Worm (Caenorhabditis elegans): ENCODE measurements around the gene M106.2.

DNA sequence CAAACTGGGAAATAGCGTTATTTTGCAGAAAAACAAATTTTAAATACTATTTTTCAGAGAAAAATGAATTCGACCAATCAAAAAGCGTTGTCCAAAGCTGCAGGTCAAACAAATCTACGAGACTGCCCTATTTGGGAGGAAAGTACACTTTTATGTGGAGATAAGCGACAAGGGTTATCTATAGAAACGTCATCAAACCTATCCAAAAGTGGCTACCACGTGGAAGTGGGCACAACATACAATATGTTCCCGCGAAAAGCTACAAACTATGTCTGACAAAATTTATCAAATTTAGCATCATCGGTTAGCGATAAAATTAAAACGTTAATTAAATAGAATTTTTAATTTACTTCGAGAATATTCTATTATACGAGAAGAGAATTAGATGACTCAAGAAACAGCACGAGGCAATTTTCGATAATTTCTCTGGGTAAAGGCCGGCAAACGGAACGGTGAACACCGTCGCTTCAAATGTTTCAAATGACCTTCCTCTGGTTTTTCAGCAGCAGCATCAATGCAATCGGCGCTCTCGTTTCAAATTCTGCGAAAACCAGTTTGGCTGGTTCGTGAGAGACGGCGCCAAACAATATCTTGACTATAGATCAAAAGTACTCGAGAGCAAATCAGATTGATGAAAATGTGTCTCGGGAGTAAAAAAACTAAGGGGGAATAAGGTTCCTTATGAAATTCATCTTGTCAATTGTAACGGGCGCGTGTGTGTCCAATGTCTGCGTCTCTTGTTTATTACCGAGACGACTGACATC lies 12.1 kb upstream of the M106.2 start:
- TF ChIP-seq mes-4 (tag; optimal IDR thresholded peaks at IDR 0.05) (no peak), unc-62 (GFP tag; optimal IDR thresholded peaks at IDR 0.05) (no peak), atf-7 (tag; optimal IDR thresholded peaks at IDR 0.05) (peak; percentile 28), Y95B8A.8 (GFP tag; IDR thresholded peaks at IDR 0.05) (no peak), snpc-3.4 (tag; optimal IDR thresholded peaks at IDR 0.05) (no peak), B0261.1 (tag; optimal IDR thresholded peaks at IDR 0.05) (no peak), ama-1 (optimal IDR thresholded peaks at IDR 0.05) (no peak), ama-1 (GFP tag; optimal IDR thresholded peaks at IDR 0.05) (no peak), lin-26 (GFP tag; IDR thresholded peaks at IDR 0.05) (no peak)

Measured in whole organism, young adult.